Worm (Caenorhabditis elegans) whole organism, L4 larva: Measurements from ENCODE around the gene srh-63.
A peak's percentile ranks its signal among the peaks of the same experiment; 100 is the strongest.

Experiments
- F44E2.7 ChIP-seq: fragments of 200-800 bp; sonication (Bioruptor generic); IDR thresholded peaks from 2 replicates; pipeline ENCODE4 v2.1.2; 2022; ENCODE audit warnings: missing genetic modification characterization, missing compliant biosample characterization
- F49E8.2 ChIP-seq: sonication (generic microtip); optimal IDR thresholded peaks from 2 replicates; lab custom pipeline; 2016; ENCODE audit warnings: missing compliant biosample characterization, mild to moderate bottlenecking, missing genetic modification characterization, borderline replicate concordance
- Y48G9A.11 ChIP-seq: fragments of 200-800 bp; sonication (Bioruptor generic); IDR thresholded peaks from 2 replicates; pipeline ENCODE4 v1.3.6; 2022; ENCODE audit warnings: missing genetic modification reagents, missing genetic modification characterization, missing compliant biosample characterization
- aha-1 ChIP-seq: fragments of 150-350 bp; peaks from one replicate; lab custom pipeline; 2014; ENCODE audit warnings: missing biosample characterization, missing genetic modification characterization
- aly-2 ChIP-seq: sonication (generic microtip); optimal IDR thresholded peaks from 2 replicates; lab custom pipeline; 2018; ENCODE audit warnings: missing biosample characterization, missing genetic modification characterization
- arid-1 ChIP-seq: fragments of 200-800 bp; sonication (Bioruptor generic); conservative IDR thresholded peaks from 2 replicates; pipeline ENCODE4 v1.3.6; 2022; ENCODE audit warnings: missing genetic modification reagents, missing genetic modification characterization, missing compliant biosample characterization
- attf-4 ChIP-seq: sonication (generic microtip); optimal IDR thresholded peaks from 3 replicates; lab custom pipeline; 2017; ENCODE audit warnings: missing biosample characterization, missing genetic modification characterization
- ceh-44 ChIP-seq: fragments of 200-800 bp; sonication (Bioruptor generic); IDR thresholded peaks from 2 replicates; pipeline ENCODE4 v1.3.6; 2022; ENCODE audit warnings: missing genetic modification reagents, missing genetic modification characterization, missing compliant biosample characterization
- ceh-62 ChIP-seq: sonication (generic microtip); optimal IDR thresholded peaks from 2 replicates; lab custom pipeline; 2017; ENCODE audit warnings: missing biosample characterization, missing genetic modification characterization
- cey-2 ChIP-seq: sonication (generic microtip); optimal IDR thresholded peaks from 3 replicates; lab custom pipeline; 2017; ENCODE audit warnings: missing genetic modification characterization, mild to moderate bottlenecking, missing compliant biosample characterization, antibody characterized with exemption, borderline replicate concordance; ENCODE audit not compliant: insufficient read depth
- ctbp-1 ChIP-seq: fragments of 200-800 bp; sonication (Bioruptor generic); IDR thresholded peaks from 2 replicates; pipeline ENCODE4 v1.3.6; 2022; ENCODE audit warnings: missing genetic modification reagents, missing genetic modification characterization, missing compliant biosample characterization
- daf-8 ChIP-seq: fragments of 200-800 bp; sonication (Bioruptor generic); IDR thresholded peaks from 2 replicates; pipeline ENCODE4 v1.3.6; 2022; ENCODE audit warnings: missing genetic modification characterization, missing compliant biosample characterization
- dve-1 ChIP-seq: sonication (generic microtip); optimal IDR thresholded peaks from 2 replicates; lab custom pipeline; 2017; ENCODE audit warnings: antibody characterized with exemption, mild to moderate bottlenecking, missing genetic modification characterization, missing compliant biosample characterization; ENCODE audit not compliant: insufficient read depth
- lin-15B ChIP-seq: fragments of 150-350 bp; sonication (generic microtip); optimal IDR thresholded peaks from 3 replicates; lab custom pipeline; 2014; ENCODE audit warnings: missing biosample characterization, missing genetic modification characterization
- lin-38 ChIP-seq: fragments of 200-800 bp; sonication (Bioruptor generic); IDR thresholded peaks from 2 replicates; pipeline ENCODE4 v1.3.6; 2022; ENCODE audit warnings: missing genetic modification reagents, missing genetic modification characterization, missing compliant biosample characterization
- lin-39 ChIP-seq: fragments of 150-350 bp; optimal IDR thresholded peaks from 2 replicates; lab custom pipeline; 2014; ENCODE audit warnings: missing biosample characterization, missing genetic modification reagents, missing genetic modification characterization
- mdt-29 ChIP-seq: fragments of 200-800 bp; sonication (Bioruptor generic); IDR thresholded peaks from 2 replicates; pipeline ENCODE4 v1.3.6; 2022; ENCODE audit warnings: missing genetic modification reagents, missing genetic modification characterization, missing compliant biosample characterization
- mes-2 ChIP-seq: sonication (generic microtip); optimal IDR thresholded peaks from 2 replicates; lab custom pipeline; 2016; ENCODE audit warnings: missing genotype, mild to moderate bottlenecking, missing genetic modification characterization, missing compliant biosample characterization; ENCODE audit not compliant: poor library complexity, severe bottlenecking
- mxl-2 ChIP-seq: fragments of 200-800 bp; sonication (Bioruptor generic); conservative IDR thresholded peaks from 2 replicates; pipeline ENCODE4 v1.3.6; 2022; ENCODE audit warnings: missing genetic modification reagents, missing genetic modification characterization, missing compliant biosample characterization
- nhr-6 ChIP-seq: fragments of 150-350 bp; optimal IDR thresholded peaks from 2 replicates; lab custom pipeline; 2014; ENCODE audit warnings: missing biosample characterization, missing genetic modification characterization
- pqm-1 ChIP-seq: sonication (generic microtip); optimal IDR thresholded peaks from 2 replicates; lab custom pipeline; 2017; ENCODE audit warnings: missing biosample characterization, missing genetic modification characterization
- snpc-1.2 ChIP-seq: fragments of 200-800 bp; sonication (Bioruptor generic); IDR thresholded peaks from 2 replicates; pipeline ENCODE4 v1.3.6; 2022; ENCODE audit warnings: missing genetic modification reagents, missing genetic modification characterization, missing compliant biosample characterization
- snpc-4 ChIP-seq: fragments of 150-350 bp; optimal IDR thresholded peaks from 2 replicates; lab custom pipeline; 2014; ENCODE audit warnings: missing biosample characterization, missing genetic modification characterization
- spr-1 ChIP-seq: sonication (generic microtip); optimal IDR thresholded peaks from 2 replicates; lab custom pipeline; 2016; ENCODE audit warnings: mild to moderate bottlenecking, missing genetic modification characterization, missing compliant biosample characterization
- tra-1 ChIP-seq: fragments of 200-800 bp; sonication (Bioruptor generic); IDR thresholded peaks from 2 replicates; pipeline ENCODE4 v1.3.6; 2022; ENCODE audit warnings: missing genetic modification reagents, missing genetic modification characterization, missing compliant biosample characterization
- unc-130 ChIP-seq: sonication (generic microtip); optimal IDR thresholded peaks from 2 replicates; lab custom pipeline; 2016; ENCODE audit warnings: missing genetic modification reagents, missing genetic modification characterization, missing compliant biosample characterization
- unc-39 ChIP-seq: sonication (generic microtip); optimal IDR thresholded peaks from 2 replicates; lab custom pipeline; 2017; ENCODE audit warnings: missing biosample characterization, missing genetic modification characterization
- unc-62 ChIP-seq, 3 experiments: fragments of 150-350 bp in 1 of 3; sonication (generic microtip); optimal IDR thresholded peaks in 2 of 3; peaks in 1 of 3; 1 replicate in 1 of 3; 2 replicates in 2 of 3; lab custom pipeline; 2014 to 2017; ENCODE audit warnings: missing biosample characterization in 3 of 3, missing genetic modification characterization in 3 of 3, missing genetic modification reagents in 3 of 3, missing genotype in 1 of 3
- vab-7 ChIP-seq: fragments of 200-800 bp; sonication (Bioruptor generic); IDR thresholded peaks from 2 replicates; pipeline ENCODE4 v1.3.6; 2022; ENCODE audit warnings: missing genetic modification reagents, missing genetic modification characterization, missing compliant biosample characterization
- ztf-11 ChIP-seq: fragments of 150-350 bp; optimal IDR thresholded peaks from 2 replicates; lab custom pipeline; 2014; ENCODE audit warnings: missing biosample characterization, missing genetic modification characterization

The srh-63 gene

DNA sequence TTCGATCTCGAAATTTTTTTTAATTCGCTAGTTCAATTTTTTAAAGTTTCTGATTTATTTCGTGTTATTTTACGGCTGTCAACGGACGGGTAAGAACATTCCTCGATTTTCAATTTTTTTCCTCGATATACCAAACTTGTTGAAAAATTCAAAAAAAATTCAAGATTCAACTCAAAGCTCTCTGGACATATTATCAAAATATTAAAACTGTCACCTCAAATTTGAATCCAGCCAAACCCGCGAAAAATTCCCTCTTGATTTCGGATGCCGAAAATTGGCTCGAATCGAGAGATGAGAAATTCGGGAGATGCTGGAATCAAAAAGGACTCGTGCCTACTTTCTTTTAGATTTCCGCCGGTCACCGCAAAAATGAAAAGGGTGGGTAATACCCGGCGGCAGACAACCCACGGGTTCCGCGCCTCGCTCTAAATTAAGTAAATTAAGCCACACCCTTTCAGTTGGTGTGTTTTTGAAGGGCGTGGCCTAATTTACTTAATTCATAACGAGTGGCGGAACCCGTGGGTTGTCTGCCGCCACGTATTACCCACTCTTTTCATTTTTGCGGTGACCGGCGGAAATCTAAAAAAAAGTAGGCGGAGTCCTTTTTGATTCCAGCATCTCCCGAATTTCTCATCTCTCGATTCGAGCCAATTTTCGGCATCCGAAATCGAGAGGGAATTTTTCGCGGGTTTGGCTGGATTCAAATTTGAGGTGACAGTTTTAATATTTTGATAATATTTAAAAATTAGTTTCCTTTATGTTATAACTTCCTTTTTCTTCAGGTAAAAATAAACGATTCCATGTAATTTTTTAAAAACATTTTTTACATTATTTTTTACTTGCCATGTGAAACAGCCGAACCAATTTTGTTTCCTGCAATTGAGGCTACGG lies 1.8 kb downstream of the srh-63 start:
- TF ChIP-seq Y48G9A.11 (peak; percentile 74), ceh-44 (peak; percentile 68; the same call in 1 of the 2 replicates), lin-38 (GFP tag; lab: Robert Waterston, UW) (peak; percentile 58), snpc-1.2 (GFP tag; lab: Robert Waterston, UW) (peak; percentile 100), mdt-29 (GFP tag; lab: Robert Waterston, UW) (peak; percentile 93), unc-130 (GFP tag; lab: Kevin White, UChicago) (peak; percentile 12), vab-7 (GFP tag; lab: Robert Waterston, UW) (0 out of 2 replicates have a peak, but pooled peaks have one; percentile 10)

ce11 chrIV:14528718-14529117 lies 5.0 kb downstream of the srh-63 start, which contains the start of gene T27E7.3:
TSS of gene T27E7.3 (plus strand) at chrIV:14529018.
- no peak for TF ChIP-seq ceh-62 (tag; lab: Kevin White, UChicago)

ce11 chrIV:14530031-14530430 lies 6.4 kb downstream of the srh-63 start:
- TF ChIP-seq dve-1 (tag; lab: Kevin White, UChicago) (no peak), snpc-1.2 (GFP tag; lab: Robert Waterston, UW) (peak; percentile 66)

DNA sequence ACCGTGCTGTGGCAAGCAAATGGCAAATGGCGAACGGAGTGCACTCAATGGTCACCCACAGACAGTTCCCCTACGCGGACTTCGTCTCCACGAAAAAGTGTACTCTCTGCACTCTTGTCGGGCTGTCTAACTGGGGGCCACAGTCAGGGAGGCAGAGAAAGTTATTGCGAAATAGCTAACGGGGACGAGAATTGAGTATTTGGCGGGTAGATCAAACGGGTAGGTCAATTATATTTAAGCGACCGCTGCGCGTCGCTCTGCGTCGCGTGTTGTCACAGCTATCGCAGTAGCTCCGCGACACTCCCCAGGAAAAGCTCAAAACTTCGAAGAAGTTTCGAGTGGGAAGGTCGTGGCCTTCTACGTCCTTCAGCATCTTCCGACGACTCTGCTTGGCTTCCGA lies 8.7 kb downstream of the srh-63 start:
- TF ChIP-seq F44E2.7 (GFP tag; lab: Robert Waterston, UW) = no peak
- no peak for TF ChIP-seq attf-4 (tag; lab: Kevin White, UChicago)
- no peak for TF ChIP-seq ztf-11 (tag; lab: Kevin White, UChicago)
- no peak for TF ChIP-seq spr-1 (tag; lab: Kevin White, UChicago)

- TF ChIP-seq ctbp-1 (no peak), mes-2 (tag; lab: Kevin White, UChicago) (no peak), mxl-2 (GFP tag; lab: Robert Waterston, UW) (no peak), tra-1 (GFP tag; lab: Robert Waterston, UW) (no peak), lin-39 (tag; lab: Kevin White, UChicago) (no peak), daf-8 (no peak), cey-2 (tag; lab: Kevin White, UChicago) (no peak), aly-2 (no peak), F49E8.2 (tag; lab: Kevin White, UChicago) (no peak)
Observed at ce11 chrIV:14534967-14535366, 11.3 kb downstream of the srh-63 start, which contains the start of gene T27E7.4. TSS of gene T27E7.4 (minus strand) at chrIV:14535067.

- peak; percentile 91 for TF ChIP-seq aha-1 (tag; lab: Kevin White, UChicago)
- peak in 1 of 2 experiments; percentile 30 for TF ChIP-seq unc-62 (GFP tag; optimal IDR thresholded peaks at IDR 0.05 in 1 of 2; lab: Kevin White, UChicago)
- TF ChIP-seq unc-62 (tag; optimal IDR thresholded peaks at IDR 0.05; lab: Kevin White, UChicago) = no peak
- no peak for TF ChIP-seq unc-39 (tag; lab: Kevin White, UChicago)
Observed at ce11 chrIV:14536911-14537310, 13.2 kb downstream of the srh-63 start, which contains the start of gene T27E7.5. TSS of gene T27E7.5 (plus strand) at chrIV:14537163.

DNA sequence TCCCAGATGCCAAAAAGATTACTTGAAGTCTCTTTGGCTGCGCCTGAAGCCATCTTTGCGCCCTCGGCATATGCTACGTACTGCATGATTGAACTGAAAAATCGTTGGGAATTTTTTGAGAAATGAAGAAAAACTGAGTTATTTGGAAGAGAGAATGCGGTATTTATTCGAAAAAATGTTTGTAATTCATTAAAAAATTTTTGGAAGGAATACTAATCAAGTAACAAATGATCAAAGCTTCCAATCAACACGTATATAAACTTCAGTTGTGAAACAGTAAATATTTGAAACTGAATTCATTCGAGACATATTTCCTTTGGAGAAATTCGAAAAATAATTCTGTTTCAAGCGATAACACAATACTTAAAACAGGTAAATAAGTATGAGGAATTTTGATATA lies 18.8 kb downstream of the srh-63 start, which contains the start of gene pals-29:
TSS of gene pals-29 (minus strand) at position 101 of the 400 bp plus-strand sequence.
- TF ChIP-seq pqm-1 (tag; lab: Kevin White, UChicago) = no peak
- no peak for TF ChIP-seq nhr-6 (tag; lab: Kevin White, UChicago)
- no peak for TF ChIP-seq snpc-4 (tag; lab: Kevin White, UChicago)
- TF ChIP-seq lin-15B (tag; lab: Kevin White, UChicago) = no peak
- no peak for TF ChIP-seq F49E8.2 (tag; lab: Kevin White, UChicago)
- TF ChIP-seq arid-1 = no peak
